Comparison of ENCODE assay signal across 2 fruit fly cellular contexts in the genomic region with DNA sequence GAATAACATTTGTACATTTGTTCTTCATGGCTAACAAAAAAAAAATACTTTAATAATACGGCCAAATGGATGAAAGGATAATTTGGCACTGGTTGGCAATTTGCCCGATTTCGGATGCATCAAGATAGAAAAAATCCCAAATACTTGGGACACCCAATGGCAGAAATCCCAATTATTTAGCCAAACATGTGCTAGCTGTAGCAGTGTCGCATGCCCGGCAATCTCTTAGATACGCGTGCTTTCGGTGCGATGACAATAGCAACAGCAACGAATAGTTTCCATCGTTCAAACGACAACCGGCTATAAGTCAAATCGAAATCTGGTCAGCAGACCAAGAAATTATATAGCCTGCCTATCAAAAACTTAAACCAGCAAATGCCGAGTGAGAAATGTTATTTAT.
A peak's percentile ranks its signal among the peaks of the same experiment; 100 is the strongest.
TF ChIP-seq lines count a peak whose summit lies in the region.

No protein-coding gene starts in this region.

- no peak for TF ChIP-seq CTCF in whole organism, embryonic (GFP tag; optimal IDR thresholded peaks at IDR 0.05; lab: Kevin White, UChicago)

TF ChIP-seq in whole organism, embryonic, 481 proteins besides CTCF, POLR2A, EP300 and RAD21:
- TF ChIP-seq ro (GFP tag; IDR thresholded peaks at IDR 0.05; lab: Robert Waterston, UW) = no peak
- TF ChIP-seq zfh2 (GFP tag; optimal IDR thresholded peaks at IDR 0.05; lab: Kevin White, UChicago) = no peak
- TF ChIP-seq CG2678 (tag; optimal IDR thresholded peaks at IDR 0.05; lab: Kevin White, UChicago) = no peak
- no peak for TF ChIP-seq tgo (GFP tag; IDR thresholded peaks at IDR 0.05; lab: Robert Waterston, UW)
- no peak for TF ChIP-seq Hsf (GFP tag; optimal IDR thresholded peaks at IDR 0.05; lab: Kevin White, UChicago)
- TF ChIP-seq Atf3 (GFP tag; optimal IDR thresholded peaks at IDR 0.05; lab: Kevin White, UChicago) = no peak
- TF ChIP-seq CG13287 (GFP tag; IDR thresholded peaks at IDR 0.05; lab: Robert Waterston, UW; ENCODE audit: partially characterized antibody) = no peak
- peak; percentile 60 for TF ChIP-seq sens (GFP tag; lab: Kevin White, UChicago)
- no peak for TF ChIP-seq peb (GFP tag; IDR thresholded peaks at IDR 0.05; lab: Robert Waterston, UW)
- no peak for TF ChIP-seq CG12071 (GFP tag; optimal IDR thresholded peaks at IDR 0.05; lab: Kevin White, UChicago)
- TF ChIP-seq CG10543 (GFP tag; optimal IDR thresholded peaks at IDR 0.05; lab: Kevin White, UChicago) = no peak
- TF ChIP-seq CG17568 (GFP tag; optimal IDR thresholded peaks at IDR 0.05; lab: Kevin White, UChicago) = no peak
- no peak for TF ChIP-seq CG42726 (GFP tag; IDR thresholded peaks at IDR 0.05; lab: Robert Waterston, UW; ENCODE audit: partially characterized antibody)
- TF ChIP-seq bowl (GFP tag; IDR thresholded peaks at IDR 0.05; lab: Robert Waterston, UW) = no peak
- 0 out of 3 replicates have a peak, but pooled peaks have one; percentile 19 for TF ChIP-seq CG2199 (GFP tag; IDR thresholded peaks at IDR 0.05; lab: Robert Waterston, UW)
- TF ChIP-seq Spps (tag; optimal IDR thresholded peaks at IDR 0.05; lab: Kevin White, UChicago) = no peak
- peak; percentile 58 for TF ChIP-seq Med (GFP tag; lab: Kevin White, UChicago)
- TF ChIP-seq CG10959 (GFP tag; IDR thresholded peaks at IDR 0.05; lab: Robert Waterston, UW) = 0 out of 2 replicates have a peak, but pooled peaks have one; percentile 15
- no peak for TF ChIP-seq abd-A (tag; optimal IDR thresholded peaks at IDR 0.05; lab: Kevin White, UChicago)
- TF ChIP-seq sima (GFP tag; optimal IDR thresholded peaks at IDR 0.05; lab: Kevin White, UChicago) = no peak
- no peak for TF ChIP-seq CG11247 (GFP tag; IDR thresholded peaks at IDR 0.05; lab: Robert Waterston, UW)

TF ChIP-seq in whole organism, pupa, 21 proteins besides CTCF, POLR2A, EP300 and RAD21:
- TF ChIP-seq CG32121 (GFP tag; IDR thresholded peaks at IDR 0.05; lab: Robert Waterston, UW) (0 out of 2 replicates have a peak, but pooled peaks have one; percentile 51), Ets98B (GFP tag; IDR thresholded peaks at IDR 0.05; lab: Robert Waterston, UW) (no peak), CG13204 (GFP tag; optimal IDR thresholded peaks at IDR 0.05; lab: Kevin White, UChicago) (no peak)
